Worm (Caenorhabditis elegans) whole organism, young adult: Measurements from ENCODE around the gene K03B8.8.

ENCODE experiments used
- B0019.2 ChIP-seq: fragments of 200-800 bp; sonication (Bioruptor generic); conservative IDR thresholded peaks from 2 replicates; pipeline ENCODE4 v1.3.6; 2022; ENCODE audit warnings: missing genetic modification reagents, missing genetic modification characterization, missing compliant biosample characterization
- C06A6.2 ChIP-seq: fragments of 200-800 bp; sonication (Bioruptor generic); conservative IDR thresholded peaks from 2 replicates; pipeline ENCODE4 v1.3.6; 2022; ENCODE audit warnings: missing genetic modification characterization, missing compliant biosample characterization
- F10E7.11 ChIP-seq: sonication (generic microtip); optimal IDR thresholded peaks from 2 replicates; lab custom pipeline; 2017; ENCODE audit warnings: mild to moderate bottlenecking, missing genetic modification characterization, moderate library complexity, missing compliant biosample characterization
- F57A8.1 ChIP-seq: fragments of 200-800 bp; sonication (Bioruptor generic); optimal IDR thresholded peaks from 2 replicates; lab custom pipeline; 2018; ENCODE audit warnings: mild to moderate bottlenecking, missing genetic modification characterization, moderate library complexity, missing compliant biosample characterization
- Y67H2A.10 ChIP-seq: fragments of 200-800 bp; sonication (Bioruptor generic); conservative IDR thresholded peaks from 2 replicates; pipeline ENCODE4 v1.3.6; 2022; ENCODE audit warnings: missing genetic modification reagents, missing genetic modification characterization, missing compliant biosample characterization
- Y79H2A.3 ChIP-seq: fragments of 200-800 bp; sonication (Bioruptor generic); conservative IDR thresholded peaks from 2 replicates; pipeline ENCODE4 v1.3.6; 2022; ENCODE audit warnings: missing genetic modification reagents, missing genetic modification characterization, missing compliant biosample characterization
- ZK185.1 ChIP-seq: sonication (generic microtip); optimal IDR thresholded peaks from 2 replicates; lab custom pipeline; 2016; ENCODE audit warnings: mild to moderate bottlenecking, missing genetic modification characterization, missing compliant biosample characterization; ENCODE audit not compliant: poor library complexity, severe bottlenecking
- attf-3 ChIP-seq: fragments of 200-800 bp; sonication (Bioruptor generic); conservative IDR thresholded peaks from 2 replicates; pipeline ENCODE4 v1.3.6; 2022; ENCODE audit warnings: missing genetic modification reagents, missing genetic modification characterization, missing compliant biosample characterization
- attf-5 ChIP-seq: fragments of 200-800 bp; sonication (Bioruptor generic); optimal IDR thresholded peaks from 2 replicates; lab custom pipeline; 2018; ENCODE audit warnings: mild to moderate bottlenecking, missing genetic modification characterization, missing compliant biosample characterization
- attf-6 ChIP-seq: fragments of 200-800 bp; sonication (Bioruptor generic); IDR thresholded peaks from 2 replicates; pipeline ENCODE4 v1.3.6; 2022; ENCODE audit warnings: missing genetic modification reagents, missing genetic modification characterization, missing compliant biosample characterization
- bed-1 ChIP-seq: fragments of 200-800 bp; sonication (Bioruptor generic); IDR thresholded peaks from 2 replicates; pipeline ENCODE4 v1.3.6; 2022; ENCODE audit warnings: missing genetic modification reagents, missing genetic modification characterization, missing compliant biosample characterization
- ceh-100 ChIP-seq: fragments of 200-800 bp; sonication (Bioruptor generic); IDR thresholded peaks from 2 replicates; pipeline ENCODE4 v1.3.6; 2022; ENCODE audit warnings: missing genetic modification reagents, missing genetic modification characterization, missing compliant biosample characterization
- ceh-40 ChIP-seq: fragments of 200-800 bp; sonication (Bioruptor generic); IDR thresholded peaks from 2 replicates; pipeline ENCODE4 v1.3.6; 2022; ENCODE audit warnings: missing genetic modification characterization, missing compliant biosample characterization
- chd-7 ChIP-seq: sonication (generic microtip); optimal IDR thresholded peaks from 2 replicates; lab custom pipeline; 2016; ENCODE audit warnings: mild to moderate bottlenecking, missing genetic modification characterization, moderate library complexity, missing compliant biosample characterization
- dox-1 ChIP-seq: fragments of 200-800 bp; sonication (Bioruptor generic); IDR thresholded peaks from 2 replicates; pipeline ENCODE4 v1.3.6; 2022; ENCODE audit warnings: missing genetic modification reagents, missing genetic modification characterization, missing compliant biosample characterization
- dpl-1 ChIP-seq: fragments of 150-350 bp; optimal IDR thresholded peaks from 2 replicates; lab custom pipeline; 2014; ENCODE audit warnings: missing biosample characterization, missing genetic modification reagents, missing genetic modification characterization
- gei-17 ChIP-seq: fragments of 200-800 bp; sonication (Bioruptor generic); optimal IDR thresholded peaks from 2 replicates; lab custom pipeline; 2018; ENCODE audit warnings: mild to moderate bottlenecking, missing genetic modification characterization, missing compliant biosample characterization
- hmg-1.2 ChIP-seq: fragments of 200-800 bp; sonication (Bioruptor generic); IDR thresholded peaks from 2 replicates; pipeline ENCODE4 v1.3.6; 2022; ENCODE audit warnings: missing genetic modification reagents, missing genetic modification characterization, missing compliant biosample characterization
- hmg-20 ChIP-seq: fragments of 200-800 bp; sonication (Bioruptor generic); IDR thresholded peaks from 2 replicates; pipeline ENCODE4 v1.3.6; 2022; ENCODE audit warnings: missing genetic modification reagents, missing genetic modification characterization, missing compliant biosample characterization
- lag-1 ChIP-seq: fragments of 200-800 bp; sonication (Bioruptor generic); IDR thresholded peaks from 2 replicates; pipeline ENCODE4 v1.3.6; 2022; ENCODE audit warnings: missing genetic modification reagents, missing genetic modification characterization, missing compliant biosample characterization
- lin-26 ChIP-seq: fragments of 200-800 bp; sonication (Bioruptor generic); IDR thresholded peaks from 2 replicates; pipeline ENCODE4 v1.3.6; 2022; ENCODE audit warnings: missing genetic modification reagents, missing genetic modification characterization, missing compliant biosample characterization
- lin-35 ChIP-seq, 3 experiments: fragments of 150-350 bp in 2 of 3; sonication (generic microtip) in 1 of 3; optimal IDR thresholded peaks; 2 replicates each; lab custom pipeline; 2014 to 2018; ENCODE audit warnings: missing biosample characterization in 3 of 3, missing genetic modification characterization in 3 of 3, missing genetic modification reagents in 3 of 3
- lin-40 ChIP-seq: sonication (generic microtip); optimal IDR thresholded peaks from 2 replicates; lab custom pipeline; 2016; ENCODE audit warnings: missing genetic modification characterization, mild to moderate bottlenecking, missing compliant biosample characterization, missing genotype, missing genetic modification reagents
- lir-1 ChIP-seq: fragments of 200-800 bp; sonication (Bioruptor generic); conservative IDR thresholded peaks from 2 replicates; pipeline ENCODE4 v1.3.6; 2022; ENCODE audit warnings: missing genetic modification reagents, missing genetic modification characterization, missing compliant biosample characterization
- madf-10 ChIP-seq: sonication (generic microtip); optimal IDR thresholded peaks from 2 replicates; lab custom pipeline; 2016; ENCODE audit warnings: mild to moderate bottlenecking, missing genetic modification characterization, missing compliant biosample characterization
- madf-8 ChIP-seq: fragments of 200-800 bp; sonication (Bioruptor generic); conservative IDR thresholded peaks from 2 replicates; pipeline ENCODE4 v1.3.6; 2022; ENCODE audit warnings: missing genetic modification reagents, missing genetic modification characterization, missing compliant biosample characterization
- nfyb-1 ChIP-seq: fragments of 200-800 bp; sonication (Bioruptor generic); IDR thresholded peaks from 2 replicates; pipeline ENCODE4 v1.3.6; 2022; ENCODE audit warnings: missing genetic modification reagents, missing genetic modification characterization, missing compliant biosample characterization
- nhr-179 ChIP-seq: sonication (generic microtip); optimal IDR thresholded peaks from 2 replicates; lab custom pipeline; 2016; ENCODE audit warnings: mild to moderate bottlenecking, missing genetic modification characterization, missing compliant biosample characterization
- nhr-80 ChIP-seq: sonication (generic microtip); optimal IDR thresholded peaks from 2 replicates; lab custom pipeline; 2016; ENCODE audit warnings: missing genetic modification characterization, missing compliant biosample characterization
- pbrm-1 ChIP-seq: fragments of 200-800 bp; sonication (Bioruptor generic); IDR thresholded peaks from 2 replicates; pipeline ENCODE4 v1.3.6; 2022; ENCODE audit warnings: missing genetic modification reagents, missing genetic modification characterization, missing compliant biosample characterization
- rcor-1 ChIP-seq: fragments of 200-800 bp; sonication (Bioruptor generic); IDR thresholded peaks from 2 replicates; pipeline ENCODE4 v1.3.6; 2022; ENCODE audit warnings: missing genetic modification reagents, missing genetic modification characterization, missing compliant biosample characterization
- rec-8 ChIP-seq, 2 experiments: sonication (generic microtip); optimal IDR thresholded peaks; 2 replicates each; lab custom pipeline; 2016; ENCODE audit warnings: mild to moderate bottlenecking in 2 of 2, missing genetic modification characterization in 2 of 2, missing genetic modification reagents in 2 of 2, missing genotype in 2 of 2, missing biosample characterization in 1 of 2, missing compliant biosample characterization in 1 of 2, moderate library complexity in 1 of 2
- repo-1 ChIP-seq: sonication (generic microtip); optimal IDR thresholded peaks from 2 replicates; lab custom pipeline; 2017; ENCODE audit warnings: mild to moderate bottlenecking, missing genetic modification characterization, missing compliant biosample characterization
- sea-2 ChIP-seq: fragments of 200-800 bp; sonication (Bioruptor generic); IDR thresholded peaks from 2 replicates; pipeline ENCODE4 v1.3.6; 2022; ENCODE audit warnings: missing genetic modification characterization, missing compliant biosample characterization
- sptf-2 ChIP-seq: fragments of 200-800 bp; sonication (Bioruptor generic); optimal IDR thresholded peaks from 2 replicates; lab custom pipeline; 2018; ENCODE audit warnings: mild to moderate bottlenecking, missing genetic modification characterization, missing compliant biosample characterization
- tlf-1 ChIP-seq: fragments of 200-800 bp; sonication (Bioruptor generic); optimal IDR thresholded peaks from 2 replicates; lab custom pipeline; 2018; ENCODE audit warnings: mild to moderate bottlenecking, missing genetic modification characterization, missing compliant biosample characterization
- unc-62 ChIP-seq: fragments of 150-350 bp; optimal IDR thresholded peaks from 2 replicates; lab custom pipeline; 2014; ENCODE audit warnings: missing biosample characterization, missing genetic modification reagents, missing genetic modification characterization
- zfh-2 ChIP-seq: fragments of 200-800 bp; sonication (Bioruptor generic); conservative IDR thresholded peaks from 2 replicates; pipeline ENCODE4 v1.3.6; 2022; ENCODE audit warnings: missing genetic modification reagents, missing genetic modification characterization, missing compliant biosample characterization
- zim-3 ChIP-seq: sonication (generic microtip); optimal IDR thresholded peaks from 2 replicates; lab custom pipeline; 2017; ENCODE audit warnings: mild to moderate bottlenecking, missing genetic modification characterization, moderate library complexity, missing compliant biosample characterization
- ztf-25 ChIP-seq: fragments of 200-800 bp; sonication (Bioruptor generic); IDR thresholded peaks from 2 replicates; pipeline ENCODE4 v1.3.6; 2022; ENCODE audit warnings: missing genetic modification reagents, missing genetic modification characterization, missing compliant biosample characterization

K03B8.8 gene

DNA sequence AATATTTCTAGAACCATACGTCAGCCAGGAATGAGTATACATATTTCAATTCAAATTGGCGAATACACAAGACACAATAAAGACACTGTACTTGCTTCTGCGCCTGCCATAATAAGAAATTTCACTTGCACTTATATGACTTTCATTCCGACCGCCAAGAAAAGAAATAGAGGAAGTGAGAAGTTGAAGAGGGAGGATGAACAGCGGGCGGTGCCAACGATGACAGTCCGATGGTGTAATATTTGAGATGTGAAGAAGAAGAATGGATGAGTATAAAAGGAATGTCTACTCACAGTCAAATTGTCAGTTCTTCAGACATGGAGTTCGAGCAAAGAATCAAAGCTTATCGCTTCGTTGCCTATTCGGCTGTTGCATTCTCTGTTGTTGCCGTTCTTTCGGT lies 25.7 kb downstream of the K03B8.8 start, which contains the start of gene col-154:
Gene col-154, plus strand, starts transcription at position 301 of the 400 bp plus-strand sequence.
- no peak for TF ChIP-seq lin-40 (tag; lab: Kevin White, UChicago)
- no peak for TF ChIP-seq F10E7.11
- no peak for TF ChIP-seq sea-2
- TF ChIP-seq attf-3 (GFP tag; lab: Robert Waterston, UW), result no peak
- no peak for TF ChIP-seq gei-17 (GFP tag; lab: Kevin White, UChicago)
- TF ChIP-seq lag-1 (GFP tag; lab: Robert Waterston, UW), result no peak
- no peak for TF ChIP-seq lin-35 (GFP tag; optimal IDR thresholded peaks at IDR 0.05; lab: Kevin White, UChicago)
- no peak for TF ChIP-seq nhr-179 (tag; lab: Kevin White, UChicago)
- no peak for TF ChIP-seq bed-1 (GFP tag; lab: Robert Waterston, UW)
- TF ChIP-seq sptf-2 (GFP tag; lab: Kevin White, UChicago), result no peak
- TF ChIP-seq zfh-2 (GFP tag; lab: Robert Waterston, UW), result no peak
- TF ChIP-seq repo-1 (tag; lab: Kevin White, UChicago), result no peak

DNA sequence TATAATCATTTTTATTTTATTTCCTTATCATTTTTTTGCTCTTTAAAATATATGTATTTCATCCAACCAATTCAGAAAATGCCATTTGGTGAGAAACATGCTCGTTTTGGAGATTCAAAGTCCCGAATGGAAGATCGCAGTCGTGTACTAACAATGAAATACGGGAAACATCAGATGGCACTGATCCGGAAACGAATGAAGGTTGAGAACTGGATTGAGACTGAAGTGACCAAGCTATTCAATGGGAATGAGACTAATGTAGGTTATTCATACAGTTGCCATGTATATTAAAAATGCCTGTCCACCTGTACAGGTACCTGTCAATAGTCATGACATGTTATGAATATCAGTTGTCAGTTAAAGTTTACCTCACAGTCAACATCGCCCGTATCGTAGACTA lies 27.8 kb downstream of the K03B8.8 start, which contains the start of gene F55C10.5:
Gene F55C10.5, plus strand, starts transcription at position 74 of the 400 bp plus-strand sequence.
- TF ChIP-seq chd-7 (no peak), attf-6 (GFP tag; lab: Robert Waterston, UW) (no peak), B0019.2 (GFP tag; lab: Robert Waterston, UW) (no peak), tlf-1 (GFP tag; lab: Kevin White, UChicago) (no peak), dpl-1 (GFP tag; lab: Kevin White, UChicago) (no peak), ztf-25 (GFP tag; lab: Robert Waterston, UW) (no peak), pbrm-1 (GFP tag; lab: Robert Waterston, UW) (no peak)

DNA sequence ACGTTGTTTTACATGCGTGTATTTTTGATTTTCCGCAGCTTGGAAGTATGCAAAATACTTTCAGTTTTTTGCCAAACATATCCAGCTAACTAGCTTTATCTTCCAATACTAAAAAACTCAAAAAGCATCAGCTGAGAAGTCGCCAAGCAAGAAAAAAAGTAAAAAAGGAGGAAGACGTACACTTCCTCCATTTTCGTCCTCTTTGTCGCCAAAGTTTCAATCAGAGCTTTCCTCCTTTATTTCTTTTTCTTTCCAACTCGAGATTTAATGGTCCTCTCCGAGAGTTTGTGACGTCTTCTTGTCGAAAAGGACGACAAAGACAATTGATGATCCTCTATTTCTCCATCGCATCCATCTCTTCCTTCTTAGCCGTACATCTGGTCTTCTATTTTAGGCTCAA lies 30.2 kb downstream of the K03B8.8 start:
- TF ChIP-seq Y79H2A.3, result no peak
- TF ChIP-seq lin-35 (GFP tag; optimal IDR thresholded peaks at IDR 0.05; lab: Kevin White, UChicago), result no peak
- TF ChIP-seq ceh-40 (GFP tag; lab: Robert Waterston, UW), result no peak
- no peak for TF ChIP-seq Y67H2A.10 (GFP tag; lab: Robert Waterston, UW)
- no peak for TF ChIP-seq zim-3 (tag; lab: Kevin White, UChicago)

DNA sequence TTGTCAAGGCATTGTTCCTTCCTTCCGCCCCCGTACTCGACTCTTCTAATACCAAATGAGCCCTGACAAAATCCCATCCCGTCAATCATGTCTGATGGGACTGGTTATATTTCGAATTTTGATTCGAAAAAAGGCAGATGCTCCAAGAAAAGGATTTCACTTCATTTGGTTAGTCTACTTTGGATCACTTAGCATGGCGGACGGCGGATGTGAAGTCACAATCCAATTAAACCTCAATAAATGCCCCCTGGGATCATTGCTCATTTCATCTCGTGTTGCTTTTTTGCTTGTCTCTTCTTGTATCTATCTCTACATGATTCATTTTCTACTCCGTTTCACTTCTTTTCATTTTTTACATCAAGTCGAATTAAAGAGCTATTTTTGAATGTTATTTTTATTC lies 31.5 kb downstream of the K03B8.8 start:
- no peak for TF ChIP-seq rec-8 (tag; optimal IDR thresholded peaks at IDR 0.05; lab: Kevin White, UChicago)
- no peak for TF ChIP-seq nfyb-1 (GFP tag; lab: Robert Waterston, UW)
- TF ChIP-seq lir-1, result no peak

DNA sequence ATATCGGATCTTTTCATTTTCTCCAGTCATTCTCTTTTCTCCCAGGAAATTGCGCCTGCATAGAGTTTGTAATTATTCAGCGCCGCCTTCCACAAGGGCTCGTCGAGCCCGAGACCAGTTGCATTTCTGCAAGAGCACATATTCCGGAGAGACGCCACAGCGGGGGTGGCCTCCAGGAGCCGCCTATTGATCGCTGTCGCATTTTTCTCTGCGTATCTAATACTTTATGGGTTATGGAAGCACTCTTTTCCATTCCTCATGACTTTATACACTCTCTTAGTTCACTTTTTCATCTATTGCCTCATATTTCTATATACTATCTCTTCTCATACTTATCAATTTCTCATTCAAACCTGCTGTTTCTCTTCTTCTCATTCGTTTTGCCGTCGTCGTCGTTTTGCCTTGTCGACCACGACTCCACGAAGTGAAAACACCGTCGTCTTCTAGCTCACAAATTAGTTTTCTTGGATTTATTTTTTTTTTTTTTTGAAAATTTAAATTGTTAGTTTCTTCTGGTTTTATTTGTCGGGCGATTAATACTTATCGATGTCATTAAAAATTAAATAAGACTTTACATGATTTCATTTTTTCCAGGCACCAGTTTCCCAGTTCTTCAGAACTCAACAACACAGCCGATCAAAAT lies 35.5 kb downstream of the K03B8.8 start, which contains the start of gene cnb-1:
Gene cnb-1, plus strand, starts transcription at position 593 of the 643 bp plus-strand sequence.
- TF ChIP-seq madf-8, result no peak
- no peak for TF ChIP-seq madf-10 (tag; lab: Kevin White, UChicago)
- peak in 1 of 3 experiments; percentile 34 for TF ChIP-seq lin-35 (GFP tag; optimal IDR thresholded peaks at IDR 0.05; lab: Kevin White, UChicago)
- 0 out of 2 replicates have a peak, but pooled peaks have one; percentile 17 for TF ChIP-seq rcor-1
- peak; percentile 67 for TF ChIP-seq lin-40 (tag; lab: Kevin White, UChicago)
- no peak; the same call in 1 of the 2 replicates for TF ChIP-seq lin-26
- TF ChIP-seq F57A8.1, result no peak
- no peak for TF ChIP-seq hmg-20
- TF ChIP-seq C06A6.2, result no peak; the same call in 1 of the 2 replicates
- peak; percentile 27 for TF ChIP-seq nhr-80 (tag; lab: Kevin White, UChicago)
- no peak for TF ChIP-seq dox-1 (GFP tag; lab: Robert Waterston, UW)
- TF ChIP-seq hmg-1.2 (GFP tag; lab: Robert Waterston, UW), result peak; percentile 83
- TF ChIP-seq ceh-100 (GFP tag; lab: Robert Waterston, UW), result 0 out of 2 replicates have a peak, but pooled peaks have one; percentile 28
- TF ChIP-seq attf-5 (GFP tag; lab: Kevin White, UChicago), result peak; percentile 59
- no peak for TF ChIP-seq dpl-1 (GFP tag; lab: Kevin White, UChicago)
- peak; percentile 23 for TF ChIP-seq ZK185.1 (tag; lab: Kevin White, UChicago)
- peak; percentile 48; the same call in 1 of the 2 replicates for TF ChIP-seq pbrm-1 (GFP tag; lab: Robert Waterston, UW)
- no peak for TF ChIP-seq unc-62
